Worm (Caenorhabditis elegans): ENCODE data around the gene sre-31.

DNA sequence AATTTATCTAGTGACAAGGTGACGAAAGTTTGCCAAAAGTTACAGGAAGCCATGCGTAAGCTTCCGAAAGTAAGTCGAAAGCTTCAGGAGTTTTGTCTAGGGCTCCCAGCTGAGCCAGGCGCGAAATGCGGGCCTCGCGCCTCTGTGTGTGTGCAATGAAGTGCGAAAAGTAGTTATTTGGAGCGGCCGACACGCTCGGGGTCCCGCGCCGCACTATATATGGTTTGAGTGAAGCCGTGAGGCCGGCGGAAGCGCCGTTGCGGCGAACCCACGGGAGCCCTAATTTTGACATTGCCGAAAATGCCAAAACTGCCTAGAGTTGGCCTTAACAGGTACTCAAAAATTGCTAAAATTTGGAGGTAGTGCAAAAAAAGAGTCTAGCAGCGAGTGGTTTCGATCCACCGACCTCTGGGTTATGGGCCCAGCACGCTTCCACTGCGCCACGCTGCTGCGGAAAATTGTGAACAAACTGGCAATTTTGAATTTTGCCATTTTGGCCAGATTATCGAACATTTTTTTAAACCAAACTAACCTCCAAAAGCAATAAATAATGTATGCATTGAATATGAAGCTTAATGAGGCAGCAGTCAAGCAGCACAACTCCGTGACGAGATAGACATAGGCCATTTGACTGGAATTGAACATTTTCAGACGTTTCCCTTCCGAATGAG, 26.7 kb upstream of the sre-31 start:
- no peak for TF ChIP-seq ztf-29 (GFP tag; IDR thresholded peaks at IDR 0.05)
- TF ChIP-seq T22C8.4 (GFP tag; IDR thresholded peaks at IDR 0.05): no peak
- no peak for TF ChIP-seq flt-1 (GFP tag; IDR thresholded peaks at IDR 0.05)
- no peak for TF ChIP-seq klf-2 (GFP tag; conservative IDR thresholded peaks at IDR 0.05)

Data from whole organism, midembryonic.